Fruit fly (Drosophila melanogaster) whole organism, adult: ENCODE results near the gene Hsp67Ba.

ENCODE experiments used
- CG14711 ChIP-seq: fragments of 200-800 bp; sonication (Bioruptor generic); optimal IDR thresholded peaks from 2 replicates; lab custom pipeline; 2018; ENCODE audit warnings: missing biosample characterization, mild to moderate bottlenecking, missing genetic modification characterization, moderate library complexity
- CG33017 ChIP-seq: fragments of 200-800 bp; sonication (Bioruptor generic); optimal IDR thresholded peaks from 2 replicates; lab custom pipeline; 2018; ENCODE audit warnings: missing biosample characterization, mild to moderate bottlenecking, missing genetic modification characterization, moderate library complexity
- Hr96 ChIP-seq: fragments of 200-800 bp; sonication (Bioruptor generic); optimal IDR thresholded peaks from 2 replicates; lab custom pipeline; 2016; ENCODE audit warnings: missing biosample characterization, missing genetic modification characterization
- cnc ChIP-seq, 2 experiments: fragments of >200 bp; optimal IDR thresholded peaks; 2 replicates each; lab custom pipeline; 2017
- tj ChIP-seq: fragments of 200-800 bp; sonication (Bioruptor generic); optimal IDR thresholded peaks from 3 replicates; lab custom pipeline; 2017; ENCODE audit warnings: missing biosample characterization, mild to moderate bottlenecking, missing genetic modification characterization, moderate library complexity
- toe ChIP-seq: fragments of 200-800 bp; sonication (Bioruptor generic); optimal IDR thresholded peaks from 2 replicates; lab custom pipeline; 2016; ENCODE audit warnings: missing biosample characterization, missing genetic modification characterization

- TF ChIP-seq cnc (optimal IDR thresholded peaks at IDR 0.05; lab: Kevin White, UChicago) (no peak), tj (peak; percentile 74), CG14711 (tag; lab: Kevin White, UChicago) (no peak), Hr96 (no peak), CG33017 (tag; lab: Kevin White, UChicago) (no peak), toe (GFP tag; lab: Kevin White, UChicago) (no peak)
These were observed 22.2 kb upstream of the Hsp67Ba start for dm6 chr3L:9401354-9402156.
